Fruit fly (Drosophila melanogaster): ENCODE results near the gene mldr.

dm6 chrX:6305317-6305716 lies 14.2 kb downstream of the mldr start:
- TF ChIP-seq bab1 (GFP tag; optimal IDR thresholded peaks at IDR 0.05) (no peak), toe (GFP tag; optimal IDR thresholded peaks at IDR 0.05) (no peak), pad (GFP tag; optimal IDR thresholded peaks at IDR 0.05) (no peak), CG33017 (tag; optimal IDR thresholded peaks at IDR 0.05) (no peak), CG12768 (GFP tag; optimal IDR thresholded peaks at IDR 0.05) (no peak), CG7045 (GFP tag; optimal IDR thresholded peaks at IDR 0.05) (no peak), Mnt (GFP tag; optimal IDR thresholded peaks at IDR 0.05) (no peak), kay (GFP tag; ENCODE audit: borderline replicate concordance) (no peak), CG14711 (tag; optimal IDR thresholded peaks at IDR 0.05) (no peak)

All from whole organism, adult.